Fruit fly (Drosophila melanogaster) whole organism, embryonic: ENCODE measurements around the gene Usp5.

ENCODE experiments used
- Blimp-1 ChIP-seq: fragments of 200-800 bp; sonication (Bioruptor generic); optimal IDR thresholded peaks from 3 replicates; lab custom pipeline; 2018; ENCODE audit warnings: missing biosample characterization, missing genetic modification characterization, mild to moderate bottlenecking, moderate library complexity, missing genetic modification reagents
- CG11398 ChIP-seq: fragments of 200-800 bp; sonication (Bioruptor generic); optimal IDR thresholded peaks from 2 replicates; lab custom pipeline; 2016; ENCODE audit warnings: missing biosample characterization, missing genetic modification characterization
- CG15696 ChIP-seq: fragments of 200-800 bp; sonication (Bioruptor generic); optimal IDR thresholded peaks from 2 replicates; lab custom pipeline; 2019; ENCODE audit warnings: missing biosample characterization, mild to moderate bottlenecking, missing genetic modification characterization, moderate library complexity
- CG1602 ChIP-seq: fragments of 200-800 bp; sonication (Bioruptor generic); optimal IDR thresholded peaks from 3 replicates; lab custom pipeline; 2016; ENCODE audit warnings: missing biosample characterization, missing genetic modification characterization
- CG17359 ChIP-seq: fragments of 200-800 bp; sonication (Bioruptor generic); optimal IDR thresholded peaks from 3 replicates; lab custom pipeline; 2018; ENCODE audit warnings: missing biosample characterization, mild to moderate bottlenecking, missing genetic modification characterization, moderate library complexity
- CG18262 ChIP-seq: fragments of 200-800 bp; optimal IDR thresholded peaks from 3 replicates; lab custom pipeline; 2019; ENCODE audit warnings: missing biosample characterization, mild to moderate bottlenecking, missing genetic modification characterization, moderate library complexity
- CG18476 ChIP-seq: fragments of 200-800 bp; sonication (Bioruptor generic); optimal IDR thresholded peaks from 2 replicates; lab custom pipeline; 2016; ENCODE audit warnings: missing biosample characterization, mild to moderate bottlenecking, missing genetic modification characterization
- CG31365 ChIP-seq: fragments of 200-800 bp; sonication (Bioruptor generic); optimal IDR thresholded peaks from 2 replicates; lab custom pipeline; 2018; ENCODE audit warnings: missing biosample characterization, mild to moderate bottlenecking, missing genetic modification characterization
- CG32767 ChIP-seq: fragments of 200-800 bp; sonication (Bioruptor generic); IDR thresholded peaks from 2 replicates; pipeline ENCODE4 v1.3.6; 2022; ENCODE audit warnings: missing biosample characterization, missing genetic modification characterization
- CG6791 ChIP-seq: fragments of 200-800 bp; sonication (Bioruptor generic); IDR thresholded peaks from 3 replicates; pipeline ENCODE4 v1.3.6; 2022; ENCODE audit warnings: missing biosample characterization, missing genetic modification characterization; ENCODE audit not compliant: partially characterized antibody
- Deaf1 ChIP-seq: fragments of 200-800 bp; optimal IDR thresholded peaks from 3 replicates; lab custom pipeline; 2019; ENCODE audit warnings: missing biosample characterization, mild to moderate bottlenecking, missing genetic modification characterization, moderate library complexity
- Drgx ChIP-seq: fragments of 200-800 bp; sonication (Bioruptor generic); IDR thresholded peaks from 2 replicates; pipeline ENCODE4 v1.3.6; 2022; ENCODE audit warnings: missing biosample characterization, missing genetic modification characterization
- Gsc ChIP-seq: fragments of 200-800 bp; sonication (Bioruptor generic); IDR thresholded peaks from 2 replicates; pipeline ENCODE4 v1.3.6; 2022; ENCODE audit warnings: missing biosample characterization, missing genetic modification characterization
- Lim3 ChIP-seq: fragments of 200-800 bp; sonication (Bioruptor generic); IDR thresholded peaks from 2 replicates; pipeline ENCODE4 v1.3.6; 2022; ENCODE audit warnings: missing biosample characterization, missing genetic modification characterization
- MESR4 ChIP-seq: fragments of 200-800 bp; sonication (Bioruptor generic); optimal IDR thresholded peaks from 2 replicates; lab custom pipeline; 2018; ENCODE audit warnings: missing biosample characterization, mild to moderate bottlenecking, missing genetic modification characterization, moderate library complexity
- NC2α ChIP-seq: fragments of 200-800 bp; sonication (Bioruptor generic); optimal IDR thresholded peaks from 2 replicates; lab custom pipeline; 2016; ENCODE audit warnings: missing biosample characterization, missing genetic modification characterization
- Scr ChIP-seq: fragments of 200-800 bp; sonication (Bioruptor generic); IDR thresholded peaks from 2 replicates; pipeline ENCODE4 v1.3.6; 2022; ENCODE audit warnings: missing biosample characterization, missing genetic modification characterization; ENCODE audit not compliant: partially characterized antibody
- Stat92E ChIP-seq, 3 experiments: fragments of >200 bp in 2 of 3; fragments of 200-800 bp in 1 of 3; sonication (Bioruptor generic) in 1 of 3; optimal IDR thresholded peaks; 2 replicates each; lab custom pipeline; 2017 to 2019; ENCODE audit warnings: missing biosample characterization in 3 of 3, missing genetic modification characterization in 3 of 3, mild to moderate bottlenecking in 1 of 3, moderate library complexity in 1 of 3
- ato ChIP-seq: fragments of 200-800 bp; sonication (Bioruptor generic); IDR thresholded peaks from 2 replicates; pipeline ENCODE4 v1.3.6; 2022; ENCODE audit warnings: missing biosample characterization, missing genetic modification characterization; ENCODE audit not compliant: partially characterized antibody
- br ChIP-seq: fragments of >200 bp; optimal IDR thresholded peaks from 2 replicates; lab custom pipeline; 2017
- cato ChIP-seq: fragments of 200-800 bp; sonication (Bioruptor generic); optimal IDR thresholded peaks from 2 replicates; lab custom pipeline; 2016; ENCODE audit warnings: missing biosample characterization, missing genetic modification characterization, borderline replicate concordance
- cg ChIP-seq: fragments of 200-800 bp; sonication (Bioruptor generic); optimal IDR thresholded peaks from 3 replicates; lab custom pipeline; 2019; ENCODE audit warnings: missing biosample characterization, mild to moderate bottlenecking, missing genetic modification characterization, moderate library complexity
- chinmo ChIP-seq: fragments of 200-800 bp; sonication (Bioruptor generic); IDR thresholded peaks from 4 replicates; pipeline ENCODE4 v1.3.6; 2022; ENCODE audit warnings: missing biosample characterization, missing genetic modification characterization; ENCODE audit not compliant: partially characterized antibody
- exex ChIP-seq: fragments of 200-800 bp; sonication (Bioruptor generic); optimal IDR thresholded peaks from 4 replicates; lab custom pipeline; 2018; ENCODE audit warnings: missing biosample characterization, mild to moderate bottlenecking, missing genetic modification characterization, moderate library complexity
- fd64A ChIP-seq: fragments of 200-800 bp; sonication (Bioruptor generic); optimal IDR thresholded peaks from 3 replicates; lab custom pipeline; 2018; ENCODE audit warnings: missing biosample characterization, mild to moderate bottlenecking, missing genetic modification characterization
- grn ChIP-seq: fragments of 200-800 bp; sonication (Bioruptor generic); optimal IDR thresholded peaks from 3 replicates; lab custom pipeline; 2017; ENCODE audit warnings: missing biosample characterization, missing genetic modification characterization
- nom ChIP-seq: fragments of 200-800 bp; sonication (Bioruptor generic); optimal IDR thresholded peaks from 2 replicates; lab custom pipeline; 2017; ENCODE audit warnings: missing biosample characterization, missing genetic modification characterization, mild to moderate bottlenecking, moderate library complexity, missing genetic modification reagents
- oc ChIP-seq: fragments of 200-800 bp; sonication (Bioruptor generic); optimal IDR thresholded peaks from 2 replicates; lab custom pipeline; 2018; ENCODE audit warnings: missing biosample characterization, mild to moderate bottlenecking, missing genetic modification characterization, moderate library complexity
- phol ChIP-seq: fragments of 200-800 bp; sonication (Bioruptor generic); optimal IDR thresholded peaks from 3 replicates; lab custom pipeline; 2018; ENCODE audit warnings: missing biosample characterization, mild to moderate bottlenecking, missing genetic modification characterization, moderate library complexity
- sd ChIP-seq: fragments of 200-800 bp; sonication (Bioruptor generic); optimal IDR thresholded peaks from 3 replicates; lab custom pipeline; 2018; ENCODE audit warnings: missing biosample characterization, mild to moderate bottlenecking, missing genetic modification characterization, moderate library complexity
- sug ChIP-seq: fragments of 200-800 bp; optimal IDR thresholded peaks from 2 replicates; lab custom pipeline; 2019; ENCODE audit warnings: missing biosample characterization, mild to moderate bottlenecking, missing genetic modification characterization, moderate library complexity
- tna ChIP-seq: fragments of 200-800 bp; sonication (Bioruptor generic); IDR thresholded peaks from 2 replicates; pipeline ENCODE4 v1.3.6; 2022; ENCODE audit warnings: missing biosample characterization, missing genetic modification characterization; ENCODE audit not compliant: partially characterized antibody
- usp ChIP-seq: fragments of >200 bp; optimal IDR thresholded peaks from 2 replicates; lab custom pipeline; 2017; ENCODE audit warnings: missing biosample characterization, missing genetic modification characterization

Gene Usp5

DNA sequence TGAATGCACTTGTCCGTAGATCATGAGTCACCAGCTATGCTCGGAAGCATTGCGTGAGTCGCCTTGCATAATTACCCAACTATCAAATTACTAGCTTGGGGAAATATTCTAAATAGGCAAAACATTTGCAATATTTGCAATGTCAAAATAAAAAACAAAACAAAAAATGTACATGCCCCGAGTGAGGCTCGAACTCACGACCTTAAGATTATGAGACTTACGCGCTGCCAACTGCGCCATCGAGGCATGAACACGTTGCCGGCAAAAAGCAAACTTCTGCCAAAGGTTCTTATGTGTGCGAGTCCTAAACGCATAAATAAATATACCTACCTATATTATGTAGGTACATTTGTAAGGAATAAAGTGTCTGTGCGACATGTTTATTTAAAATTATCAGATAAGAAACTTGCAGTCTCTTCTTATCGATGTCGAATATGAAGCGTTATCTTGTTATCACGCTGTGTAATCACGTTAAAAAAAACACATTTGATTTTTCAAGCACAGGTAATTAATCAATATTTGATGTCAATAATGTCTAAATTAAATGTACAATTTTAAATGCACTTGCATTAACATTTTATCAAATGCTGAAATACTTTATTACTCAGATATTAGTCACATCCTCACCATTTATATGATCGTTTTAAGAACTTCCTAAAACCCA, 26.3 kb downstream of the Usp5 start (continued):
- TF ChIP-seq CG6791 (GFP tag; lab: Robert Waterston, UW), result peak; percentile 71
- no peak for TF ChIP-seq Drgx
- TF ChIP-seq usp (GFP tag; lab: Kevin White, UChicago), result no peak
- TF ChIP-seq Scr (GFP tag; lab: Robert Waterston, UW), result peak; percentile 53; the same call in 1 of the 2 replicates
- TF ChIP-seq exex (tag; lab: Kevin White, UChicago), result peak; percentile 34
- TF ChIP-seq CG15696, result peak; percentile 1
- TF ChIP-seq, all 482 proteins: peak for 19

DNA sequence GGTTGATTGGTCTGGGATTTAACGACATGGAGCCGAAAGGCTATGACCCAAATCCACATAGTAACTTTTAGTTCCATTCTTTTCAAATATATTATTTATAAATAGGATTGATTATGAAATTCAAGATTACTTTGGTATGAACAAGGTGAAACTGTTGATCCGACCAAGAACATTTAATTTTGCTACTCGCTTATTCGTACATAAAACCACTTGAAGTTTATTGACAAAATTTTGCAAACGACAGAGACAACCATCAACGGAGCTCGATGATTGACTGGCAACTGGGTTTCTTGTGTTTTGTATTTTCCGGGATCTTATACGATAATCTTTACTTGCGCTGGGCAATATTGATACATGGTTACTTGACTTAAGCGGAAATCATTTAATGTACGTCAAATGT, 33.8 kb downstream of the Usp5 start, which contains the start of gene CG45067:
TSS of gene CG45067 (minus strand) at position 101 of the 400 bp plus-strand sequence.
- TF ChIP-seq Deaf1 (tag; lab: Kevin White, UChicago) (no peak), cato (no peak), CG18476 (GFP tag; lab: Kevin White, UChicago) (no peak), phol (tag; lab: Kevin White, UChicago) (no peak), Stat92E (GFP tag; optimal IDR thresholded peaks at IDR 0.05; lab: Kevin White, UChicago) (no peak), ato (GFP tag; lab: Robert Waterston, UW) (no peak), CG32767 (GFP tag; lab: Robert Waterston, UW) (no peak)

DNA sequence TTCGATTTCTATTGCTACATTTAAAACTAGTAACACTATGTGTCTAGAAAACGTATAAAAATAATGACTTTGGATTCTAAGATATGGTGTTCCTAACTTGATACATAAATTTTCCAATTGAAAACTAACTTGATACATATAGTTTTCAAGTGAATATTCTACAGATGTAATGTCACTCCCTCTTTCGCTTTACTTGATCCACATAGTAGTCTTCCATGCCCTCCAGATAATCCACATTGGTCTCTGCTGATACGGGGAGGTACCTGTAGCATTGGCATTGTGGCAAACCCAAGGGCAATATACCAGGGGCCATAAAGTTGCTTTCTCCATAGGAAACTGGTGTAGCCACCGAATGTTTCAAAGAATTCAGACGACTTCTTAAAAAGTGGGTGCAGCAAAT, 37.0 kb downstream of the Usp5 start, which contains the start of gene CG45066:
TSS of gene CG45066 (minus strand) at position 101 of the 400 bp plus-strand sequence.
- no peak for TF ChIP-seq CG1602 (GFP tag; lab: Kevin White, UChicago)
- TF ChIP-seq tna (GFP tag; lab: Robert Waterston, UW), result no peak
- no peak for TF ChIP-seq CG17359 (tag; lab: Kevin White, UChicago)

DNA sequence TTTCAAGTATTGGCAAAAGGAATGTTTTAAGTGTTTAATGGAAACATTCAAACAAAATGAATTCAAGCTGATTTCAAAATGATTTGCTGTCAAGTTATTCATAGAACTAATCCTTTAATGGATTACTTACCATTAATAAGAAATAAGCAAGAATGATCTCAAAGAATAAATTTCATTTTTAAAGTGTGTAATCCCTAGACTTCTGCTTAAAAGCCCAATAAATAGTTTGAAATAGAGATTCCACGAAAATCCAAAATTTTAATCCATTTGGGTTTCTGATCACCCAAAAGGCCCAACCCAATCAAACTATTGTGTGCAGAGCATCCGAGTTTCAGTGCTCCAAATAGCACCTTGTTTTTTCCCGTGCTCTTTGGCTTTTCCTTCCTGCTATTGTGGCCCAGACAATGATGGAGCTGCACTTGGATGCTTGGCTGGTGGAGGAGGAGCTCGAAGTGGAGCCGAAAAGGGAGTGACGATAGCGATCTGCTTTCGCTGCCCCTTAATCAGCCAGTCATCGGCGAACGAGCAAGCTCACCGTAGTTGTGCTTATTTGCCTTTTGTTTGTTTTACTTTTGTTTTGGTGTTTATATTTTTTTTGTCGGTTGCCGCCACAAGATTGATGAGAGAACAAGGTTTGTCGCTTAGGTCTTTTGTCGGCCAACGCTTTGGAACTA, 38.6 kb downstream of the Usp5 start:
- TF ChIP-seq Blimp-1 (GFP tag; lab: Kevin White, UChicago) (peak; percentile 35), chinmo (0 out of 4 replicates have a peak, but pooled peaks have one; percentile 12), sug (tag; lab: Kevin White, UChicago) (no peak), fd64A (no peak), nom (GFP tag; lab: Kevin White, UChicago) (peak; percentile 35), grn (peak; percentile 79), CG18262 (tag; lab: Kevin White, UChicago) (no peak), sd (no peak), Drgx (no peak), cg (GFP tag; lab: Kevin White, UChicago) (no peak), CG6791 (GFP tag; lab: Robert Waterston, UW) (no peak), br (lab: Kevin White, UChicago) (no peak), CG11398 (GFP tag; lab: Kevin White, UChicago) (no peak), NC2α (GFP tag; lab: Kevin White, UChicago) (no peak), MESR4 (no peak), Lim3 (no peak), CG31365 (tag; lab: Kevin White, UChicago) (no peak), Gsc (GFP tag; lab: Robert Waterston, UW) (no peak), oc (tag; lab: Kevin White, UChicago) (peak; percentile 10)
